Worm (Caenorhabditis elegans): ENCODE data around the gene srv-22.

Gene srv-22

ce11 chrIV:5860762-5861161 lies 19.0 kb downstream of the srv-22 start:
- TF ChIP-seq tag-97 (GFP tag; IDR thresholded peaks at IDR 0.05) (no peak), mxl-3 (GFP tag; optimal IDR thresholded peaks at IDR 0.05) (peak; percentile 73)

- TF ChIP-seq ceh-20 (GFP tag; IDR thresholded peaks at IDR 0.05) (no peak), aha-1 (tag) (peak; percentile 79), jun-1 (tag; optimal IDR thresholded peaks at IDR 0.05) (no peak), D1046.2 (GFP tag; IDR thresholded peaks at IDR 0.05) (no peak), egl-27 (tag; optimal IDR thresholded peaks at IDR 0.05) (no peak), nhr-42 (GFP tag; IDR thresholded peaks at IDR 0.05) (no peak), unc-62 (GFP tag; optimal IDR thresholded peaks at IDR 0.05 in 1 of 2) (peak in 1 of 2 experiments; percentile 88), unc-62 (tag; optimal IDR thresholded peaks at IDR 0.05) (no peak)
Observed at ce11 chrIV:5859876-5860275, 19.9 kb downstream of the srv-22 start, which contains the start of gene C06E7.4. TSS of gene C06E7.4 (minus strand) at chrIV:5859976.

- TF ChIP-seq dmd-6 (GFP tag; IDR thresholded peaks at IDR 0.05) (no peak), nhr-28 (tag; optimal IDR thresholded peaks at IDR 0.05) (peak; percentile 78), mxl-3 (GFP tag; optimal IDR thresholded peaks at IDR 0.05) (peak; percentile 0)
Observed at ce11 chrIV:5858212-5858611, 21.5 kb downstream of the srv-22 start.

- TF ChIP-seq unc-62 (GFP tag; optimal IDR thresholded peaks at IDR 0.05 in 1 of 2): peak in 1 of 2 experiments; percentile 91
- TF ChIP-seq unc-62 (tag; optimal IDR thresholded peaks at IDR 0.05): no peak
- no peak for TF ChIP-seq daf-12 (tag; optimal IDR thresholded peaks at IDR 0.05)
- TF ChIP-seq pqm-1 (tag; optimal IDR thresholded peaks at IDR 0.05): no peak
- TF ChIP-seq aha-1 (tag): peak; percentile 66
Observed at ce11 chrIV:5856975-5857374, 22.8 kb downstream of the srv-22 start.

- TF ChIP-seq lin-13 (GFP tag; optimal IDR thresholded peaks at IDR 0.05): no peak
- peak in 1 of 2 experiments; percentile 93 for TF ChIP-seq unc-62 (GFP tag; optimal IDR thresholded peaks at IDR 0.05 in 1 of 2)
- no peak for TF ChIP-seq unc-62 (tag; optimal IDR thresholded peaks at IDR 0.05)
- TF ChIP-seq Y5F2A.4 (GFP tag; optimal IDR thresholded peaks at IDR 0.05): no peak
- TF ChIP-seq spr-3 (GFP tag; optimal IDR thresholded peaks at IDR 0.05): no peak
Observed at ce11 chrIV:5855608-5856007, 24.1 kb downstream of the srv-22 start.

ce11 chrIV:5850765-5851377 lies 28.9 kb downstream of the srv-22 start:
- TF ChIP-seq zfp-3 (GFP tag; conservative IDR thresholded peaks at IDR 0.05) (no peak), hlh-11 (tag; optimal IDR thresholded peaks at IDR 0.05) (no peak), arid-1 (GFP tag; conservative IDR thresholded peaks at IDR 0.05) (no peak), dpl-1 (GFP tag; optimal IDR thresholded peaks at IDR 0.05) (no peak), snpc-1.2 (GFP tag; IDR thresholded peaks at IDR 0.05) (peak; percentile 59; the same call in 1 of the 2 replicates), zip-2 (tag; optimal IDR thresholded peaks at IDR 0.05) (no peak), lir-3 (tag; optimal IDR thresholded peaks at IDR 0.05) (no peak), R02D3.7 (tag; optimal IDR thresholded peaks at IDR 0.05) (no peak), nhr-111 (GFP tag; optimal IDR thresholded peaks at IDR 0.05) (no peak), tra-1 (GFP tag; IDR thresholded peaks at IDR 0.05) (no peak), nhr-28 (tag; optimal IDR thresholded peaks at IDR 0.05) (no peak), nhr-25 (tag; optimal IDR thresholded peaks at IDR 0.05; ENCODE audit: borderline replicate concordance, insufficient read depth) (no peak), F49E8.2 (tag; optimal IDR thresholded peaks at IDR 0.05; ENCODE audit: borderline replicate concordance) (peak; percentile 58), ces-1 (GFP tag; optimal IDR thresholded peaks at IDR 0.05) (no peak), daf-16 (GFP tag; optimal IDR thresholded peaks at IDR 0.05) (no peak), daf-16 (tag; optimal IDR thresholded peaks at IDR 0.05) (no peak), rbr-2 (tag; optimal IDR thresholded peaks at IDR 0.05) (no peak), skn-1 (tag; optimal IDR thresholded peaks at IDR 0.05) (no peak), egl-27 (tag; optimal IDR thresholded peaks at IDR 0.05) (no peak), fos-1 (tag; optimal IDR thresholded peaks at IDR 0.05) (no peak), nhr-42 (GFP tag; IDR thresholded peaks at IDR 0.05) (no peak), lim-7 (GFP tag; IDR thresholded peaks at IDR 0.05) (no peak), Y5F2A.4 (GFP tag; optimal IDR thresholded peaks at IDR 0.05) (no peak), snpc-4 (tag; optimal IDR thresholded peaks at IDR 0.05) (no peak), unc-62 (GFP tag; optimal IDR thresholded peaks at IDR 0.05 in 1 of 2) (peak in 1 of 2 experiments; percentile 52), unc-62 (tag; optimal IDR thresholded peaks at IDR 0.05) (no peak), spr-1 (tag; optimal IDR thresholded peaks at IDR 0.05) (no peak), mdl-1 (tag; optimal IDR thresholded peaks at IDR 0.05) (no peak), Y48G9A.11 (GFP tag; IDR thresholded peaks at IDR 0.05) (0 out of 2 replicates have a peak, but pooled peaks have one; percentile 9), lin-13 (GFP tag; optimal IDR thresholded peaks at IDR 0.05) (no peak)

All from whole organism, L4 larva.